Worm (Caenorhabditis elegans) whole organism, L2 larva: ENCODE results near the gene phlp-2.
A peak's percentile ranks its signal among the peaks of the same experiment; 100 is the strongest.

Experiments used
- blmp-1 ChIP-seq: sonication (generic microtip); optimal IDR thresholded peaks from 2 replicates; lab custom pipeline; 2017; ENCODE audit warnings: missing genetic modification characterization, mild to moderate bottlenecking, missing compliant biosample characterization, antibody characterized with exemption, moderate library complexity; ENCODE audit not compliant: insufficient read depth
- egl-27 ChIP-seq: sonication (generic microtip); optimal IDR thresholded peaks from 3 replicates; lab custom pipeline; 2017; ENCODE audit warnings: missing biosample characterization, missing genetic modification reagents, missing genetic modification characterization
- elt-1 ChIP-seq: fragments of 150-350 bp; optimal IDR thresholded peaks from 2 replicates; lab custom pipeline; 2014; ENCODE audit warnings: missing biosample characterization, missing genetic modification characterization
- fos-1 ChIP-seq: fragments of 150-350 bp; optimal IDR thresholded peaks from 2 replicates; lab custom pipeline; 2014; ENCODE audit warnings: missing biosample characterization, missing genetic modification characterization
- lin-39 ChIP-seq: fragments of 150-350 bp; optimal IDR thresholded peaks from 2 replicates; lab custom pipeline; 2014; ENCODE audit warnings: missing biosample characterization, missing genetic modification reagents, missing genetic modification characterization
- lsy-2 ChIP-seq, 2 experiments: fragments of 150-350 bp in 1 of 2; sonication (generic microtip) in 1 of 2; optimal IDR thresholded peaks; 2 replicates each; lab custom pipeline; 2014 to 2017; ENCODE audit warnings: missing biosample characterization in 2 of 2, missing genetic modification characterization in 2 of 2
- mbf-1 ChIP-seq: sonication (generic microtip); optimal IDR thresholded peaks from 2 replicates; lab custom pipeline; 2017; ENCODE audit warnings: missing biosample characterization, missing genetic modification characterization
- nhr-11 ChIP-seq: fragments of 150-350 bp; optimal IDR thresholded peaks from 2 replicates; lab custom pipeline; 2014; ENCODE audit warnings: missing biosample characterization, missing genetic modification characterization
- nhr-25 ChIP-seq: fragments of 150-350 bp; sonication (generic microtip); optimal IDR thresholded peaks from 3 replicates; lab custom pipeline; 2014; ENCODE audit warnings: missing biosample characterization, missing genetic modification characterization
- snpc-4 ChIP-seq: fragments of 150-350 bp; optimal IDR thresholded peaks from 2 replicates; lab custom pipeline; 2014; ENCODE audit warnings: missing biosample characterization, missing genetic modification characterization
- ztf-11 ChIP-seq: sonication (generic microtip); optimal IDR thresholded peaks from 2 replicates; lab custom pipeline; 2017; ENCODE audit warnings: missing biosample characterization, missing genetic modification characterization

ce11 chrIII:4220864-4221263, 11.6 kb downstream of the phlp-2 start:
- TF ChIP-seq mbf-1 (tag; lab: Kevin White, UChicago) (no peak), lsy-2 (tag; optimal IDR thresholded peaks at IDR 0.05; lab: Kevin White, UChicago) (peak in 1 of 2 experiments; percentile 27), fos-1 (tag; lab: Kevin White, UChicago) (no peak), blmp-1 (tag; lab: Kevin White, UChicago) (no peak), nhr-11 (tag; lab: Kevin White, UChicago) (no peak), elt-1 (tag; lab: Kevin White, UChicago) (no peak), egl-27 (tag; lab: Kevin White, UChicago) (no peak), ztf-11 (tag; lab: Kevin White, UChicago) (no peak), lin-39 (tag; lab: Kevin White, UChicago) (no peak), nhr-25 (no peak), snpc-4 (tag; lab: Kevin White, UChicago) (no peak)
